Fruit fly (Drosophila melanogaster) whole organism, embryonic: ENCODE data around the gene CG1638.

Experiments used
- Adf1 ChIP-seq: fragments of 200-800 bp; sonication (Bioruptor generic); IDR thresholded peaks from 2 replicates; pipeline ENCODE4 v1.3.6; 2022; ENCODE audit warnings: missing biosample characterization, missing genetic modification characterization
- Antp ChIP-seq: fragments of 200-800 bp; sonication (Bioruptor generic); optimal IDR thresholded peaks from 3 replicates; lab custom pipeline; 2016; ENCODE audit warnings: missing biosample characterization, missing genetic modification characterization
- B-H1 ChIP-seq: fragments of 200-800 bp; sonication (Bioruptor generic); IDR thresholded peaks from 3 replicates; pipeline ENCODE4 v1.3.6; 2022; ENCODE audit warnings: missing biosample characterization, missing genetic modification characterization
- BtbVII ChIP-seq: fragments of 200-800 bp; sonication (Bioruptor generic); optimal IDR thresholded peaks from 3 replicates; lab custom pipeline; 2017; ENCODE audit warnings: missing biosample characterization, mild to moderate bottlenecking, missing genetic modification characterization
- Bteb2 ChIP-seq: fragments of 200-800 bp; sonication (Bioruptor generic); optimal IDR thresholded peaks from 2 replicates; lab custom pipeline; 2016; ENCODE audit warnings: missing biosample characterization, missing genetic modification characterization
- CG1024 ChIP-seq: fragments of 200-800 bp; sonication (Bioruptor generic); IDR thresholded peaks from 2 replicates; pipeline ENCODE4 v1.3.6; 2022; ENCODE audit warnings: missing biosample characterization, missing genetic modification characterization
- CG10321 ChIP-seq: fragments of 200-800 bp; sonication (Bioruptor generic); IDR thresholded peaks from 2 replicates; pipeline ENCODE4 v1.3.6; 2022; ENCODE audit warnings: missing biosample characterization, missing genetic modification characterization
- CG11504 ChIP-seq: fragments of 200-800 bp; sonication (Bioruptor generic); optimal IDR thresholded peaks from 3 replicates; lab custom pipeline; 2019; ENCODE audit warnings: missing biosample characterization, mild to moderate bottlenecking, missing genetic modification characterization, moderate library complexity
- CG12219 ChIP-seq: fragments of 200-800 bp; sonication (Bioruptor generic); optimal IDR thresholded peaks from 3 replicates; lab custom pipeline; 2018; ENCODE audit warnings: missing biosample characterization, mild to moderate bottlenecking, missing genetic modification characterization
- CG15073 ChIP-seq: fragments of 200-800 bp; sonication (Bioruptor generic); optimal IDR thresholded peaks from 2 replicates; lab custom pipeline; 2016; ENCODE audit warnings: missing biosample characterization, missing genetic modification characterization
- CG17186 ChIP-seq: fragments of 200-800 bp; sonication (Bioruptor generic); optimal IDR thresholded peaks from 3 replicates; lab custom pipeline; 2017; ENCODE audit warnings: missing biosample characterization, missing genetic modification reagents, missing genetic modification characterization
- CG17328 ChIP-seq: fragments of 200-800 bp; sonication (Bioruptor generic); IDR thresholded peaks from 2 replicates; pipeline ENCODE4 v1.3.6; 2022; ENCODE audit warnings: missing biosample characterization, missing genetic modification characterization
- CG17829 ChIP-seq: fragments of 200-800 bp; optimal IDR thresholded peaks from 2 replicates; lab custom pipeline; 2019; ENCODE audit warnings: missing biosample characterization, mild to moderate bottlenecking, missing genetic modification characterization, moderate library complexity
- CG2199 ChIP-seq: fragments of 200-800 bp; sonication (Bioruptor generic); IDR thresholded peaks from 3 replicates; pipeline ENCODE4 v1.3.6; 2022; ENCODE audit warnings: missing biosample characterization, missing genetic modification characterization
- CG32767 ChIP-seq: fragments of 200-800 bp; sonication (Bioruptor generic); IDR thresholded peaks from 2 replicates; pipeline ENCODE4 v1.3.6; 2022; ENCODE audit warnings: missing biosample characterization, missing genetic modification characterization
- CG34376 ChIP-seq: fragments of 200-800 bp; sonication (Bioruptor generic); optimal IDR thresholded peaks from 2 replicates; lab custom pipeline; 2018; ENCODE audit warnings: missing biosample characterization, mild to moderate bottlenecking, missing genetic modification characterization
- CG42726 ChIP-seq: fragments of 200-800 bp; sonication (Bioruptor generic); IDR thresholded peaks from 2 replicates; pipeline ENCODE4 v1.3.6; 2022; ENCODE audit warnings: missing biosample characterization, missing genetic modification characterization; ENCODE audit not compliant: partially characterized antibody
- CG4820 ChIP-seq: fragments of 200-800 bp; sonication (Bioruptor generic); optimal IDR thresholded peaks from 3 replicates; lab custom pipeline; 2016; ENCODE audit warnings: missing biosample characterization, missing genetic modification characterization
- CG6272 ChIP-seq: fragments of 200-800 bp; sonication (Bioruptor generic); IDR thresholded peaks from 2 replicates; pipeline ENCODE4 v1.3.6; 2022; ENCODE audit warnings: missing biosample characterization, missing genetic modification characterization
- CG7271 ChIP-seq: fragments of 200-800 bp; sonication (Bioruptor generic); optimal IDR thresholded peaks from 2 replicates; lab custom pipeline; 2018; ENCODE audit warnings: missing biosample characterization, mild to moderate bottlenecking, missing genetic modification characterization, moderate library complexity
- CG8924 ChIP-seq: fragments of 200-800 bp; optimal IDR thresholded peaks from 3 replicates; lab custom pipeline; 2019; ENCODE audit warnings: missing biosample characterization, mild to moderate bottlenecking, missing genetic modification characterization, moderate library complexity
- CG9797 ChIP-seq: fragments of 200-800 bp; sonication (Bioruptor generic); optimal IDR thresholded peaks from 3 replicates; lab custom pipeline; 2018; ENCODE audit warnings: missing biosample characterization, mild to moderate bottlenecking, missing genetic modification characterization
- CG9876 ChIP-seq: fragments of 200-800 bp; sonication (Bioruptor generic); optimal IDR thresholded peaks from 2 replicates; lab custom pipeline; 2016; ENCODE audit warnings: missing biosample characterization, missing genetic modification characterization
- CoRest ChIP-seq: fragments of 200-800 bp; sonication (Bioruptor generic); optimal IDR thresholded peaks from 3 replicates; lab custom pipeline; 2018; ENCODE audit warnings: missing biosample characterization, mild to moderate bottlenecking, missing genetic modification characterization, moderate library complexity
- E2f2 ChIP-seq: fragments of 200-800 bp; sonication (Bioruptor generic); IDR thresholded peaks from 2 replicates; pipeline ENCODE4 v1.3.6; 2022; ENCODE audit warnings: missing biosample characterization, missing genetic modification characterization
- ERR ChIP-seq: fragments of 200-800 bp; sonication (Bioruptor generic); optimal IDR thresholded peaks from 2 replicates; lab custom pipeline; 2016; ENCODE audit warnings: missing biosample characterization, missing genetic modification characterization
- HHEX ChIP-seq: fragments of 200-800 bp; sonication (Bioruptor generic); optimal IDR thresholded peaks from 3 replicates; lab custom pipeline; 2017; ENCODE audit warnings: missing biosample characterization, mild to moderate bottlenecking, missing genetic modification characterization, missing genetic modification reagents
- Hr51 ChIP-seq, 2 experiments: fragments of 200-800 bp; sonication (Bioruptor generic); optimal IDR thresholded peaks; 2 replicates in 1 of 2; 3 replicates in 1 of 2; lab custom pipeline; 2016 to 2018; ENCODE audit warnings: missing biosample characterization in 2 of 2, missing genetic modification characterization in 2 of 2, mild to moderate bottlenecking in 1 of 2, moderate library complexity in 1 of 2
- Lhr ChIP-seq: fragments of 200-800 bp; sonication (Bioruptor generic); optimal IDR thresholded peaks from 3 replicates; lab custom pipeline; 2017; ENCODE audit warnings: mild to moderate bottlenecking, missing biosample characterization, missing genetic modification reagents, missing genetic modification characterization
- Meics ChIP-seq: fragments of 200-800 bp; sonication (Bioruptor generic); optimal IDR thresholded peaks from 2 replicates; lab custom pipeline; 2017; ENCODE audit warnings: missing biosample characterization, mild to moderate bottlenecking, missing genetic modification characterization
- Opbp ChIP-seq: fragments of 200-800 bp; sonication (Bioruptor generic); IDR thresholded peaks from 3 replicates; pipeline ENCODE4 v1.3.6; 2022; ENCODE audit warnings: missing biosample characterization, missing genetic modification characterization; ENCODE audit not compliant: partially characterized antibody
- Sin3A ChIP-seq: fragments of >200 bp; optimal IDR thresholded peaks from 2 replicates; lab custom pipeline; 2018
- Sox100B ChIP-seq: fragments of 200-800 bp; sonication (Bioruptor generic); optimal IDR thresholded peaks from 3 replicates; lab custom pipeline; 2018; ENCODE audit warnings: missing biosample characterization, mild to moderate bottlenecking, missing genetic modification characterization
- Spps ChIP-seq: fragments of 200-800 bp; sonication (Bioruptor generic); optimal IDR thresholded peaks from 2 replicates; lab custom pipeline; 2018; ENCODE audit warnings: missing biosample characterization, mild to moderate bottlenecking, missing genetic modification characterization
- Sry-δ ChIP-seq: fragments of 200-800 bp; sonication (Bioruptor generic); optimal IDR thresholded peaks from 2 replicates; lab custom pipeline; 2016; ENCODE audit warnings: missing biosample characterization, missing genetic modification characterization
- amos ChIP-seq: fragments of 200-800 bp; sonication (Bioruptor generic); IDR thresholded peaks from 2 replicates; pipeline ENCODE4 v1.3.6; 2022; ENCODE audit warnings: missing biosample characterization, missing genetic modification characterization; ENCODE audit not compliant: partially characterized antibody
- croc ChIP-seq: fragments of 200-800 bp; sonication (Bioruptor generic); conservative IDR thresholded peaks from 3 replicates; pipeline ENCODE4 v1.3.6; 2022; ENCODE audit warnings: missing biosample characterization, missing genetic modification characterization
- dm ChIP-seq: fragments of 200-800 bp; sonication (Bioruptor generic); optimal IDR thresholded peaks from 3 replicates; lab custom pipeline; 2016; ENCODE audit warnings: missing biosample characterization, missing genetic modification characterization
- grn ChIP-seq: fragments of 200-800 bp; sonication (Bioruptor generic); optimal IDR thresholded peaks from 3 replicates; lab custom pipeline; 2017; ENCODE audit warnings: missing biosample characterization, missing genetic modification characterization
- gsb-n ChIP-seq: fragments of 200-800 bp; sonication (Bioruptor generic); optimal IDR thresholded peaks from 3 replicates; lab custom pipeline; 2018; ENCODE audit warnings: missing biosample characterization, mild to moderate bottlenecking, missing genetic modification characterization
- hbn ChIP-seq: fragments of 200-800 bp; sonication (Bioruptor generic); IDR thresholded peaks from 2 replicates; pipeline ENCODE4 v1.3.6; 2022; ENCODE audit warnings: missing biosample characterization, missing genetic modification characterization; ENCODE audit not compliant: partially characterized antibody
- jumu ChIP-seq: fragments of 200-800 bp; sonication (Bioruptor generic); optimal IDR thresholded peaks from 3 replicates; lab custom pipeline; 2016; ENCODE audit warnings: missing biosample characterization, missing genetic modification characterization
- kay ChIP-seq: fragments of 200-800 bp; sonication (Bioruptor generic); optimal IDR thresholded peaks from 2 replicates; lab custom pipeline; 2016; ENCODE audit warnings: missing biosample characterization, missing genetic modification characterization
- nmo ChIP-seq: fragments of 200-800 bp; sonication (Bioruptor generic); optimal IDR thresholded peaks from 2 replicates; lab custom pipeline; 2018; ENCODE audit warnings: missing biosample characterization, mild to moderate bottlenecking, missing genetic modification characterization, moderate library complexity
- onecut ChIP-seq: fragments of 200-800 bp; sonication (Bioruptor generic); IDR thresholded peaks from 2 replicates; pipeline ENCODE4 v1.3.6; 2022; ENCODE audit warnings: missing biosample characterization, missing genetic modification characterization
- otp ChIP-seq: fragments of 200-800 bp; sonication (Bioruptor generic); IDR thresholded peaks from 3 replicates; pipeline ENCODE4, ENCODE4 v1.3.6; 2022; ENCODE audit warnings: missing biosample characterization, missing genetic modification characterization
- salm ChIP-seq: fragments of 200-800 bp; sonication (Bioruptor generic); optimal IDR thresholded peaks from 2 replicates; lab custom pipeline; 2018; ENCODE audit warnings: missing biosample characterization, mild to moderate bottlenecking, missing genetic modification characterization
- sens ChIP-seq: fragments of 200-800 bp; sonication (Bioruptor generic); peaks from one replicate; lab custom pipeline; 2016; ENCODE audit warnings: missing biosample characterization, missing genetic modification characterization
- seq ChIP-seq: fragments of 200-800 bp; sonication (Bioruptor generic); IDR thresholded peaks from 2 replicates; pipeline ENCODE4 v1.3.6; 2022; ENCODE audit warnings: missing biosample characterization, missing genetic modification characterization
- ssp ChIP-seq: fragments of 200-800 bp; sonication (Bioruptor generic); IDR thresholded peaks from 2 replicates; pipeline ENCODE4 v1.3.6; 2022; ENCODE audit warnings: missing biosample characterization, missing genetic modification characterization

Gene CG1638

dm6 chr3R:31610639-31611594, 20.5 kb downstream of the CG1638 start, which contains the start of gene Med (continued):
- TF ChIP-seq CG11504 (tag; lab: Kevin White, UChicago) = peak; percentile 36
- TF ChIP-seq CG9797 (GFP tag; lab: Kevin White, UChicago) = peak; percentile 96
- TF ChIP-seq Adf1 (GFP tag; lab: Robert Waterston, UW) = no peak
- no peak for TF ChIP-seq ssp
- TF ChIP-seq otp (GFP tag; lab: Robert Waterston, UW) = no peak
- TF ChIP-seq CG42726 (GFP tag; lab: Robert Waterston, UW) = no peak
- peak; percentile 55 for TF ChIP-seq Lhr (GFP tag; lab: Kevin White, UChicago)
- no peak for TF ChIP-seq amos (GFP tag; lab: Robert Waterston, UW)
- no peak for TF ChIP-seq kay (GFP tag; lab: Kevin White, UChicago)
- no peak for TF ChIP-seq CG6272 (GFP tag; lab: Robert Waterston, UW)
- TF ChIP-seq salm (tag; lab: Kevin White, UChicago) = no peak
- TF ChIP-seq sens (GFP tag; lab: Kevin White, UChicago) = peak; percentile 85
- no peak for TF ChIP-seq CG4820 (GFP tag; lab: Kevin White, UChicago)
- TF ChIP-seq CG10321 (GFP tag; lab: Robert Waterston, UW) = no peak
- TF ChIP-seq CG17186 (GFP tag; lab: Kevin White, UChicago) = peak; percentile 73
- TF ChIP-seq CG9876 (GFP tag; lab: Kevin White, UChicago) = no peak
- TF ChIP-seq CG2199 (GFP tag; lab: Robert Waterston, UW) = no peak
- no peak for TF ChIP-seq hbn
- no peak for TF ChIP-seq Meics (GFP tag; lab: Kevin White, UChicago)
- peak; percentile 22 for TF ChIP-seq jumu
- no peak for TF ChIP-seq Bteb2
- TF ChIP-seq B-H1 (GFP tag; lab: Robert Waterston, UW) = no peak
- TF ChIP-seq Sox100B = no peak
- no peak for TF ChIP-seq CG7271 (tag; lab: Kevin White, UChicago)
- no peak for TF ChIP-seq gsb-n (tag; lab: Kevin White, UChicago)
- TF ChIP-seq Antp (GFP tag; lab: Kevin White, UChicago) = no peak
- peak; percentile 91 for TF ChIP-seq Sin3A (lab: Kevin White, UChicago)
- TF ChIP-seq CG17328 = no peak
- TF ChIP-seq CG8924 = peak; percentile 37
- TF ChIP-seq Sry-δ (GFP tag; lab: Kevin White, UChicago) = peak; percentile 48
- no peak for TF ChIP-seq HHEX (GFP tag; lab: Kevin White, UChicago)
- TF ChIP-seq nmo (GFP tag; lab: Kevin White, UChicago) = peak; percentile 44
- TF ChIP-seq CG34376 = no peak
- TF ChIP-seq CG15073 (GFP tag; lab: Kevin White, UChicago) = no peak
- TF ChIP-seq Opbp = no peak
- TF ChIP-seq Spps (tag; lab: Kevin White, UChicago) = no peak
- peak; percentile 13 for TF ChIP-seq BtbVII (GFP tag; lab: Kevin White, UChicago)
- no peak for TF ChIP-seq E2f2 (GFP tag; lab: Robert Waterston, UW)
- no peak for TF ChIP-seq CG32767 (GFP tag; lab: Robert Waterston, UW)
- TF ChIP-seq CoRest = peak; percentile 48
- TF ChIP-seq Hr51 (GFP tag; optimal IDR thresholded peaks at IDR 0.05; lab: Kevin White, UChicago) = no peak
- TF ChIP-seq croc (GFP tag; lab: Robert Waterston, UW) = no peak
- peak; percentile 43; the same call in 1 of the 2 replicates for TF ChIP-seq onecut
- TF ChIP-seq dm (GFP tag; lab: Kevin White, UChicago) = peak; percentile 81
- TF ChIP-seq CG12219 = no peak
- TF ChIP-seq ERR (GFP tag; lab: Kevin White, UChicago) = no peak
- TF ChIP-seq grn (GFP tag; lab: Kevin White, UChicago) = peak; percentile 55
- TF ChIP-seq seq (GFP tag; lab: Robert Waterston, UW) = no peak
- TF ChIP-seq CG1024 (GFP tag; lab: Robert Waterston, UW) = no peak
- peak; percentile 31 for TF ChIP-seq CG17829 (tag; lab: Kevin White, UChicago)
